Worm (Caenorhabditis elegans) whole organism, L1 larva: ENCODE data around the gene his-42.

Experiments
- C04F5.9 ChIP-seq: sonication (generic microtip); optimal IDR thresholded peaks from 2 replicates; lab custom pipeline; 2016; ENCODE audit warnings: missing genetic modification characterization, missing compliant biosample characterization
- C34B4.2 ChIP-seq: sonication (generic microtip); optimal IDR thresholded peaks from 2 replicates; lab custom pipeline; 2017; ENCODE audit warnings: mild to moderate bottlenecking, missing genetic modification characterization, missing compliant biosample characterization
- F16B12.6 ChIP-seq: fragments of 150-350 bp; optimal IDR thresholded peaks from 2 replicates; lab custom pipeline; 2014; ENCODE audit warnings: missing biosample characterization, missing genetic modification characterization
- aha-1 ChIP-seq: fragments of 150-350 bp; optimal IDR thresholded peaks from 2 replicates; lab custom pipeline; 2014; ENCODE audit warnings: missing biosample characterization, missing genetic modification characterization
- aly-2 ChIP-seq: fragments of 150-350 bp; optimal IDR thresholded peaks from 2 replicates; lab custom pipeline; 2014; ENCODE audit warnings: missing biosample characterization, missing genetic modification characterization
- blmp-1 ChIP-seq: fragments of 150-350 bp; optimal IDR thresholded peaks from 2 replicates; lab custom pipeline; 2014; ENCODE audit warnings: missing biosample characterization, missing genetic modification characterization
- ceh-63 ChIP-seq: fragments of 200-800 bp; sonication (Bioruptor generic); optimal IDR thresholded peaks from 2 replicates; lab custom pipeline; 2018; ENCODE audit warnings: mild to moderate bottlenecking, missing genetic modification characterization, missing compliant biosample characterization
- ces-1 ChIP-seq: fragments of 150-350 bp; optimal IDR thresholded peaks from 2 replicates; lab custom pipeline; 2014; ENCODE audit warnings: missing biosample characterization, missing genetic modification reagents, missing genetic modification characterization
- dpl-1 ChIP-seq, 3 experiments: fragments of 150-350 bp in 2 of 3; sonication (generic microtip) in 1 of 3; optimal IDR thresholded peaks; 2 replicates each; lab custom pipeline; 2014 to 2017; ENCODE audit warnings: missing biosample characterization in 3 of 3, missing genetic modification characterization in 3 of 3, missing genetic modification reagents in 3 of 3
- efl-3 ChIP-seq: fragments of 200-800 bp; sonication (Bioruptor generic); optimal IDR thresholded peaks from 2 replicates; lab custom pipeline; 2018; ENCODE audit warnings: mild to moderate bottlenecking, missing genetic modification characterization, missing compliant biosample characterization
- egl-13 ChIP-seq: sonication (generic microtip); optimal IDR thresholded peaks from 2 replicates; lab custom pipeline; 2016; ENCODE audit warnings: missing genotype, missing genetic modification reagents, missing genetic modification characterization, missing compliant biosample characterization
- egl-27 ChIP-seq, 2 experiments: fragments of 150-350 bp in 1 of 2; sonication (generic microtip); optimal IDR thresholded peaks; 3 replicates each; lab custom pipeline; 2017 to 2018; ENCODE audit warnings: missing biosample characterization in 2 of 2, missing genetic modification characterization in 2 of 2, missing genetic modification reagents in 2 of 2
- elt-2 ChIP-seq: sonication (generic microtip); optimal IDR thresholded peaks from 2 replicates; lab custom pipeline; 2016; ENCODE audit warnings: missing genetic modification characterization, mild to moderate bottlenecking, inconsistent platforms, missing compliant biosample characterization, missing genetic modification reagents
- elt-3 ChIP-seq, 6 experiments: fragments of 150-350 bp in 1 of 6; sonication (generic microtip); optimal IDR thresholded peaks; 2 replicates each; lab custom pipeline; 2017 to 2018; ENCODE audit warnings: missing biosample characterization in 6 of 6, missing genetic modification characterization in 6 of 6, inconsistent platforms in 1 of 6
- fkh-10 ChIP-seq: sonication (generic microtip); optimal IDR thresholded peaks from 2 replicates; lab custom pipeline; 2017; ENCODE audit warnings: missing biosample characterization, missing genetic modification reagents, missing genetic modification characterization
- fkh-4 ChIP-seq: sonication (generic microtip); optimal IDR thresholded peaks from 2 replicates; lab custom pipeline; 2016; ENCODE audit warnings: missing compliant biosample characterization, missing genetic modification characterization, borderline replicate concordance
- hlh-17 ChIP-seq: fragments of 200-800 bp; sonication (Bioruptor generic); optimal IDR thresholded peaks from 2 replicates; lab custom pipeline; 2018; ENCODE audit warnings: missing genetic modification characterization, mild to moderate bottlenecking, missing compliant biosample characterization, moderate library complexity, borderline replicate concordance
- jun-1 ChIP-seq: fragments of 150-350 bp; optimal IDR thresholded peaks from 2 replicates; lab custom pipeline; 2014; ENCODE audit warnings: missing biosample characterization, missing genetic modification reagents, missing genetic modification characterization
- lin-35 ChIP-seq, 2 experiments: fragments of 150-350 bp; optimal IDR thresholded peaks; 2 replicates each; lab custom pipeline; 2014; ENCODE audit warnings: missing biosample characterization in 2 of 2, missing genetic modification characterization in 2 of 2, missing genetic modification reagents in 2 of 2
- lsy-2 ChIP-seq, 2 experiments: fragments of 150-350 bp; optimal IDR thresholded peaks; 2 replicates each; lab custom pipeline; 2014; ENCODE audit warnings: missing biosample characterization in 2 of 2, missing genetic modification characterization in 2 of 2
- mab-9 ChIP-seq: fragments of 200-800 bp; sonication (Bioruptor generic); IDR thresholded peaks from 2 replicates; pipeline ENCODE4 v1.3.6; 2022; ENCODE audit warnings: missing genetic modification reagents, missing genetic modification characterization, missing compliant biosample characterization
- mdl-1 ChIP-seq, 2 experiments: fragments of 150-350 bp; optimal IDR thresholded peaks; 2 replicates each; lab custom pipeline; 2014 to 2017; ENCODE audit warnings: missing biosample characterization in 2 of 2, missing genetic modification characterization in 2 of 2, inconsistent platforms in 1 of 2
- mep-1 ChIP-seq: fragments of 150-350 bp; optimal IDR thresholded peaks from 2 replicates; lab custom pipeline; 2014; ENCODE audit warnings: missing biosample characterization, missing genetic modification characterization
- nhr-11 ChIP-seq: fragments of 150-350 bp; optimal IDR thresholded peaks from 2 replicates; lab custom pipeline; 2014; ENCODE audit warnings: missing biosample characterization, missing genetic modification characterization
- nhr-19 ChIP-seq: fragments of 200-800 bp; sonication (Bioruptor generic); conservative IDR thresholded peaks from 2 replicates; pipeline ENCODE4 v1.3.6; 2022; ENCODE audit warnings: missing genetic modification characterization, missing compliant biosample characterization
- nhr-20 ChIP-seq: sonication (generic microtip); optimal IDR thresholded peaks from 2 replicates; lab custom pipeline; 2016; ENCODE audit warnings: mild to moderate bottlenecking, missing genetic modification characterization, missing compliant biosample characterization
- nhr-237 ChIP-seq: fragments of 150-350 bp; optimal IDR thresholded peaks from 2 replicates; lab custom pipeline; 2014; ENCODE audit warnings: missing biosample characterization, missing genetic modification characterization
- nhr-71 ChIP-seq: sonication (generic microtip); optimal IDR thresholded peaks from 2 replicates; lab custom pipeline; 2016; ENCODE audit warnings: mild to moderate bottlenecking, missing genetic modification characterization, moderate library complexity, missing compliant biosample characterization
- nhr-76 ChIP-seq: sonication (generic microtip); optimal IDR thresholded peaks from 2 replicates; lab custom pipeline; 2017; ENCODE audit warnings: missing biosample characterization, missing genetic modification characterization
- nhr-84 ChIP-seq: sonication (generic microtip); optimal IDR thresholded peaks from 2 replicates; lab custom pipeline; 2017; ENCODE audit warnings: missing biosample characterization, missing genetic modification characterization
- nhr-85 ChIP-seq: sonication (generic microtip); peaks from one replicate; lab custom pipeline; 2016; ENCODE audit warnings: missing genetic modification characterization, inconsistent platforms, missing compliant biosample characterization
- nhr-90 ChIP-seq: sonication (generic microtip); optimal IDR thresholded peaks from 2 replicates; lab custom pipeline; 2016; ENCODE audit warnings: mild to moderate bottlenecking, missing genetic modification characterization, missing compliant biosample characterization; ENCODE audit not compliant: poor library complexity
- pag-3 ChIP-seq: sonication (generic microtip); optimal IDR thresholded peaks from 2 replicates; lab custom pipeline; 2017; ENCODE audit warnings: missing genetic modification characterization, mild to moderate bottlenecking, missing compliant biosample characterization, antibody characterized with exemption, borderline replicate concordance; ENCODE audit not compliant: insufficient read depth
- rnt-1 ChIP-seq: sonication (generic microtip); optimal IDR thresholded peaks from 2 replicates; lab custom pipeline; 2016; ENCODE audit warnings: mild to moderate bottlenecking, missing genetic modification characterization, moderate library complexity, missing compliant biosample characterization
- snpc-4 ChIP-seq: fragments of 150-350 bp; optimal IDR thresholded peaks from 2 replicates; lab custom pipeline; 2014; ENCODE audit warnings: missing biosample characterization, missing genetic modification characterization
- snu-23 ChIP-seq: sonication (generic microtip); optimal IDR thresholded peaks from 2 replicates; lab custom pipeline; 2016; ENCODE audit warnings: missing genetic modification characterization, missing compliant biosample characterization
- sox-4 ChIP-seq: sonication (generic microtip); optimal IDR thresholded peaks from 2 replicates; lab custom pipeline; 2016; ENCODE audit warnings: missing genetic modification characterization, missing compliant biosample characterization
- sptf-1 ChIP-seq: fragments of 150-350 bp; optimal IDR thresholded peaks from 2 replicates; lab custom pipeline; 2014; ENCODE audit warnings: missing biosample characterization, missing genetic modification characterization
- tbx-2 ChIP-seq: sonication (generic microtip); optimal IDR thresholded peaks from 2 replicates; lab custom pipeline; 2016; ENCODE audit warnings: missing genetic modification characterization, missing compliant biosample characterization
- tlp-1 ChIP-seq: fragments of 150-350 bp; optimal IDR thresholded peaks from 2 replicates; lab custom pipeline; 2014; ENCODE audit warnings: missing biosample characterization, missing genetic modification characterization
- unc-30 ChIP-seq: sonication (generic microtip); optimal IDR thresholded peaks from 2 replicates; lab custom pipeline; 2017; ENCODE audit warnings: missing biosample characterization, missing genetic modification characterization
- unc-62 ChIP-seq: fragments of 150-350 bp; optimal IDR thresholded peaks from 2 replicates; lab custom pipeline; 2014; ENCODE audit warnings: missing biosample characterization, missing genetic modification reagents, missing genetic modification characterization
- unc-98 ChIP-seq: fragments of 200-800 bp; sonication (Bioruptor generic); IDR thresholded peaks from 2 replicates; pipeline ENCODE4 v1.3.6; 2022; ENCODE audit warnings: missing genetic modification characterization, missing compliant biosample characterization
- xbp-1 ChIP-seq: sonication (generic microtip); optimal IDR thresholded peaks from 2 replicates; lab custom pipeline; 2016; ENCODE audit warnings: missing genetic modification characterization, missing compliant biosample characterization
- ztf-11 ChIP-seq, 2 experiments: sonication (generic microtip); optimal IDR thresholded peaks; 2 replicates each; lab custom pipeline; 2016 to 2017; ENCODE audit warnings: missing genetic modification characterization in 2 of 2, missing biosample characterization in 1 of 2, missing compliant biosample characterization in 1 of 2

his-42 gene

ce11 chrII:13838403-13838802 lies 9.9 kb upstream of the his-42 start:
- TF ChIP-seq nhr-20 (tag; lab: Kevin White, UChicago) (no peak), rnt-1 (tag; lab: Kevin White, UChicago) (no peak), dpl-1 (GFP tag; optimal IDR thresholded peaks at IDR 0.05; lab: Kevin White, UChicago) (no peak), nhr-85 (tag; lab: Kevin White, UChicago) (no peak)

DNA sequence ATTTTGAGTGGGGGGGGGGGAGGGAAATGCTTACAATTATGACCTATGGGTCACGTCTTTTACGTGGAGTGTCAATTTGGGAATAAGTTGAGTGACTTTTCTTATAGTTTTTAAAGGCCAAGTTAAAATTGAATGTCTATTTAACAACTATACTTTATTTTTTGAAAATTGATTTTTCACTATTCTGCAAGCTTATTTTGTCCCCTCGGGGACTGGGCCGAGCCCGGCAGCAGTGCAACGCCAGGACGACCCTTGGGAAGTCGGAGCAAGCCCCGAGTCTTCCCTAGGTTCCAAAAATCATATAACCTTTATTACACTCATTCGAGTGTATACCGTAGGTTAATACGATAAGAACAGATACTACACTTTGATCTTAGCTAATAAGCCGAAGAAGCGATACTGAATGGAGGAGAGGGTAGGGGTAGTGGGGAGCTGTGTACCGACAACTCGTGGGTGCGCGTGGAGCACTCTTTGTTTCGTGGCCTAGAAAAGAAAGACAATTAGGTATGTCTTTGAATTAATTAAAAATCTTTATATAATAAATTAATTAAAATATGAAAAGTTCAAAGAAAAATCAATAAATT lies 7.3 kb upstream of the his-42 start, which contains the start of gene ins-37:
Gene ins-37 (minus strand): TSS at position 384 of the 584 bp plus-strand sequence.
- peak; percentile 15 for TF ChIP-seq snpc-4 (tag; lab: Kevin White, UChicago)
- TF ChIP-seq, all 84 proteins: peak for 1; not testable (repeated sequence) for 83

DNA sequence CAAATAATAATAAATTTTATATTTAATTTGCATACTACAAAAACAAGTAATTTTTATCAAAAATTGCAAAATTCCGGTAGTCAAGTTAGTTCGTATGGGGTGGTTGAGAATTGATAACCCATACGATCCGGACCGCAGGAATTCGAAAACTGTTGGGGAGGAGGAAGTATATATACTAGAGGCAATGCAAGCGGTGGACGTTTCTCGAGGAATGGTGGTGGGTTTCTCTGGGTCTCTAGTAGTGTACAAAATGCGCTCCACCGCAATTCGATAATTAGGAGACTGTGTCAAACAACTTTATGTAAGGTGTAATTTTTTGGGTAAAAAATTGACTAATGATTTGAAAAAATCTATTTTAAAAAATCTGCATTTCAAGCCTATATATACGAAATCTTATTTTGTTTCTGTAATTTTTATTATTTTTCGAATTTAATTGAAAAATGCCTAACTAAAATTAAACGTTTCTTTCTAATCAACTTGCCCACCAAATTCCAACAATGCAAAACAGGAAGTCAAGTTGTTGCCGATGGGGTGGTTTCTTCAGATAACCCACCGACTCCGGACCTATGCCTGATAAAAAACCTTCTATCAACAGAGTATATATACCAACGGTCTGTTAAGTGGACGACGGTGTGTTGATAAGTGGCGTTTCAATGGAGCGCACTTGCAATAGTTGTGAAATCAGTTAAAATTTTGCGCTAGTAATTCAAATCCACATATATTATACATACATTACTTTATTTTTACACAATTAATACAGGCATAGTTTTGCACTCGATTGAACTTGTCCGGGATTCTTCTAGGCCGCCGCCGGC lies 6.1 kb upstream of the his-42 start:
- peak; percentile 70 for TF ChIP-seq elt-2
- TF ChIP-seq efl-3, result peak; percentile 41
- peak; percentile 62 for TF ChIP-seq nhr-237 (tag; lab: Kevin White, UChicago)
- TF ChIP-seq xbp-1 (tag; lab: Kevin White, UChicago), result peak; percentile 95
- TF ChIP-seq tlp-1 (tag; lab: Kevin White, UChicago), result no peak
- TF ChIP-seq egl-27 (tag; optimal IDR thresholded peaks at IDR 0.05; lab: Kevin White, UChicago), result no peak
- TF ChIP-seq nhr-84 (tag; lab: Kevin White, UChicago), result no peak
- peak; percentile 72 for TF ChIP-seq C04F5.9 (tag; lab: Kevin White, UChicago)
- TF ChIP-seq ztf-11 (tag; optimal IDR thresholded peaks at IDR 0.05; lab: Kevin White, UChicago), result peak; percentile 25 to 88
- peak in 3 of 6 experiments; percentile 32 to 80 (median 78) for TF ChIP-seq elt-3 (tag; optimal IDR thresholded peaks at IDR 0.05; lab: Kevin White, UChicago)
- TF ChIP-seq nhr-71, result peak; percentile 96
- TF ChIP-seq mep-1, result peak; percentile 93
- peak; percentile 71 to 81 (median 78) for TF ChIP-seq dpl-1 (GFP tag; optimal IDR thresholded peaks at IDR 0.05; lab: Kevin White, UChicago)
- TF ChIP-seq unc-98 (GFP tag; lab: Robert Waterston, UW), result no peak
- TF ChIP-seq nhr-11, result peak; percentile 12
- TF ChIP-seq egl-13 (tag; lab: Kevin White, UChicago), result peak; percentile 94
- TF ChIP-seq aly-2 (tag; lab: Kevin White, UChicago), result peak; percentile 95
- TF ChIP-seq mdl-1 (tag; optimal IDR thresholded peaks at IDR 0.05; lab: Kevin White, UChicago), result peak in 1 of 2 experiments; percentile 89
- no peak for TF ChIP-seq pag-3 (tag; lab: Kevin White, UChicago)
- TF ChIP-seq ceh-63 (GFP tag; lab: Kevin White, UChicago), result no peak
- no peak for TF ChIP-seq unc-30 (tag; lab: Kevin White, UChicago)
- TF ChIP-seq unc-62, result no peak
- peak; percentile 61 for TF ChIP-seq aha-1 (tag; lab: Kevin White, UChicago)
- peak; percentile 98 for TF ChIP-seq nhr-90 (tag; lab: Kevin White, UChicago)
- TF ChIP-seq nhr-19 (GFP tag; lab: Robert Waterston, UW), result peak; percentile 92
- TF ChIP-seq F16B12.6 (tag; lab: Kevin White, UChicago), result peak; percentile 65
- peak; percentile 89 for TF ChIP-seq sox-4 (tag; lab: Kevin White, UChicago)
- peak; percentile 78 for TF ChIP-seq blmp-1
- peak; percentile 97 for TF ChIP-seq snu-23 (GFP tag; lab: Kevin White, UChicago)
- peak; percentile 94 for TF ChIP-seq jun-1
- TF ChIP-seq fkh-10, result peak; percentile 84
- peak; percentile 74 for TF ChIP-seq mab-9
- TF ChIP-seq lsy-2 (tag; optimal IDR thresholded peaks at IDR 0.05; lab: Kevin White, UChicago), result peak; percentile 92 to 93
- no peak for TF ChIP-seq hlh-17 (GFP tag; lab: Kevin White, UChicago)
- TF ChIP-seq nhr-76 (tag; lab: Kevin White, UChicago), result peak; percentile 54
- TF ChIP-seq fkh-4 (tag; lab: Kevin White, UChicago), result peak; percentile 58
- TF ChIP-seq ces-1 (GFP tag; lab: Kevin White, UChicago), result no peak
- peak; percentile 94 for TF ChIP-seq tbx-2 (tag; lab: Kevin White, UChicago)
- peak; percentile 85 to 89 for TF ChIP-seq lin-35 (GFP tag; optimal IDR thresholded peaks at IDR 0.05; lab: Kevin White, UChicago)
- no peak for TF ChIP-seq sptf-1
- TF ChIP-seq C34B4.2 (tag; lab: Kevin White, UChicago), result no peak
